Worm (Caenorhabditis elegans) whole organism, L1 larva: ENCODE measurements around the gene ttbk-8.2.

ENCODE experiments used
- C34B4.2 ChIP-seq: sonication (generic microtip); optimal IDR thresholded peaks from 2 replicates; lab custom pipeline; 2017; ENCODE audit warnings: mild to moderate bottlenecking, missing genetic modification characterization, missing compliant biosample characterization
- Y116A8C.19 ChIP-seq: sonication (generic microtip); optimal IDR thresholded peaks from 2 replicates; lab custom pipeline; 2016; ENCODE audit warnings: missing compliant biosample characterization, missing genetic modification characterization, borderline replicate concordance
- ama-1 ChIP-seq: fragments of 150-350 bp; optimal IDR thresholded peaks from 2 replicates; lab custom pipeline; 2014
- efl-1 ChIP-seq, 4 experiments: fragments of 150-350 bp; optimal IDR thresholded peaks in 3 of 4; peaks in 1 of 4; 1 replicate in 1 of 4; 2 replicates in 3 of 4; lab custom pipeline; 2014; ENCODE audit warnings: missing biosample characterization in 2 of 4, missing genetic modification characterization in 2 of 4, missing genetic modification reagents in 2 of 4
- egl-27 ChIP-seq, 2 experiments: fragments of 150-350 bp in 1 of 2; sonication (generic microtip); optimal IDR thresholded peaks; 3 replicates each; lab custom pipeline; 2017 to 2018; ENCODE audit warnings: missing biosample characterization in 2 of 2, missing genetic modification characterization in 2 of 2, missing genetic modification reagents in 2 of 2
- elt-2 ChIP-seq: sonication (generic microtip); optimal IDR thresholded peaks from 2 replicates; lab custom pipeline; 2016; ENCODE audit warnings: missing genetic modification characterization, mild to moderate bottlenecking, inconsistent platforms, missing compliant biosample characterization, missing genetic modification reagents
- fkh-10 ChIP-seq: sonication (generic microtip); optimal IDR thresholded peaks from 2 replicates; lab custom pipeline; 2017; ENCODE audit warnings: missing biosample characterization, missing genetic modification reagents, missing genetic modification characterization
- fos-1 ChIP-seq: fragments of 150-350 bp; optimal IDR thresholded peaks from 2 replicates; lab custom pipeline; 2014; ENCODE audit warnings: missing biosample characterization, missing genetic modification characterization
- grh-1 ChIP-seq: fragments of 200-800 bp; sonication (Bioruptor generic); IDR thresholded peaks from 2 replicates; pipeline ENCODE4 v1.3.6; 2022; ENCODE audit warnings: missing genetic modification reagents, missing genetic modification characterization, missing compliant biosample characterization
- irx-1 ChIP-seq: sonication (generic microtip); optimal IDR thresholded peaks from 2 replicates; lab custom pipeline; 2016; ENCODE audit warnings: missing genetic modification characterization, missing compliant biosample characterization
- lin-13 ChIP-seq: fragments of 150-350 bp; optimal IDR thresholded peaks from 2 replicates; lab custom pipeline; 2014; ENCODE audit warnings: missing biosample characterization, missing genetic modification reagents, missing genetic modification characterization
- nhr-76 ChIP-seq: sonication (generic microtip); optimal IDR thresholded peaks from 2 replicates; lab custom pipeline; 2017; ENCODE audit warnings: missing biosample characterization, missing genetic modification characterization
- unc-62 ChIP-seq: fragments of 150-350 bp; optimal IDR thresholded peaks from 2 replicates; lab custom pipeline; 2014; ENCODE audit warnings: missing biosample characterization, missing genetic modification reagents, missing genetic modification characterization

DNA sequence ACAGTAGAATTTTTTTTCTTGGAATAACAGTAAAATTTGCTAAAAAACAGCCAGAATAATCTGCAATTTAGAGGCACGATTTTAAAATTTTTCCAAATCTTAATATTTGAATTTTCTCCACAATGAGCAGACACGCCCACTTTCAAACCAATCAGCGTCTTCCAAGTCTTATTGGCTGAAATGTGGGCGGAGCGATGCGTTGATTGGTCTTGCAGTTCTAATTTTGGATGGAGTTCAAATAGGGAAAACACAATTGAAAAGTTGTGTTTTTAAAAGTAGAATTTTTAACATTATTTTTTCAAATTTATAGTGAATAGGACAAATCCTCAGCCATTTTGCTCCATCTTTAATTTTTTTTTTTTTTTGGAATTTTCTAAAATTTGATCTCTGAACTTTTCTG lies 49.0 kb upstream of the ttbk-8.2 start:
- TF ChIP-seq irx-1 (tag; lab: Kevin White, UChicago) (no peak), egl-27 (tag; optimal IDR thresholded peaks at IDR 0.05; lab: Kevin White, UChicago) (no peak), fkh-10 (no peak), fos-1 (no peak), Y116A8C.19 (tag; lab: Kevin White, UChicago) (no peak), lin-13 (GFP tag; lab: Kevin White, UChicago) (no peak), unc-62 (GFP tag; lab: Kevin White, UChicago) (no peak), elt-2 (tag; lab: Kevin White, UChicago) (no peak), ama-1 (lab: Kevin White, UChicago) (no peak), C34B4.2 (tag; lab: Kevin White, UChicago) (no peak), nhr-76 (tag; lab: Kevin White, UChicago) (no peak), efl-1 (optimal IDR thresholded peaks at IDR 0.05; lab: Kevin White, UChicago) (no peak), efl-1 (GFP tag; optimal IDR thresholded peaks at IDR 0.05 in 1 of 2; lab: Kevin White, UChicago) (peak in 1 of 2 experiments; percentile 60), grh-1 (GFP tag; lab: Robert Waterston, UW) (no peak)
